Worm (Caenorhabditis elegans): ENCODE data around the gene aakg-5.
A peak's percentile ranks its signal among the peaks of the same experiment; 100 is the strongest.

aakg-5 gene

ce11 chrII:9948662-9949061 is 26.3 kb downstream of the aakg-5 start:
- TF ChIP-seq nhr-23 (tag; optimal IDR thresholded peaks at IDR 0.05): no peak

ce11 chrII:9943837-9944236 is 31.1 kb downstream of the aakg-5 start, which contains the start of gene flad-1:
Gene flad-1, plus strand, starts transcription at chrII:9944137.
- TF ChIP-seq unc-62 (GFP tag; optimal IDR thresholded peaks at IDR 0.05) (no peak), peb-1 (tag; optimal IDR thresholded peaks at IDR 0.05) (no peak), nhr-237 (tag; optimal IDR thresholded peaks at IDR 0.05) (no peak), unc-39 (tag; optimal IDR thresholded peaks at IDR 0.05) (no peak)

ce11 chrII:9943246-9943645 is 31.7 kb downstream of the aakg-5 start:
- TF ChIP-seq ama-1 (optimal IDR thresholded peaks at IDR 0.05) (no peak), nhr-129 (tag; optimal IDR thresholded peaks at IDR 0.05) (no peak), egl-27 (tag; optimal IDR thresholded peaks at IDR 0.05) (no peak), sma-3 (GFP tag; optimal IDR thresholded peaks at IDR 0.05) (no peak), R02D3.7 (tag; optimal IDR thresholded peaks at IDR 0.05) (no peak), sem-4 (tag; optimal IDR thresholded peaks at IDR 0.05) (no peak), alr-1 (tag; optimal IDR thresholded peaks at IDR 0.05) (no peak), nhr-10 (tag; optimal IDR thresholded peaks at IDR 0.05) (no peak), dmd-4 (tag; optimal IDR thresholded peaks at IDR 0.05) (no peak), peb-1 (tag; optimal IDR thresholded peaks at IDR 0.05) (no peak), unc-55 (GFP tag; optimal IDR thresholded peaks at IDR 0.05) (no peak), snpc-4 (tag; optimal IDR thresholded peaks at IDR 0.05) (no peak), skn-1 (tag; optimal IDR thresholded peaks at IDR 0.05) (no peak), C34F6.9 (tag; optimal IDR thresholded peaks at IDR 0.05) (no peak), elt-3 (tag; optimal IDR thresholded peaks at IDR 0.05) (no peak), zag-1 (tag; optimal IDR thresholded peaks at IDR 0.05) (no peak), nhr-23 (tag; optimal IDR thresholded peaks at IDR 0.05) (no peak), nhr-12 (tag; optimal IDR thresholded peaks at IDR 0.05) (no peak)

- no peak for TF ChIP-seq peb-1 (tag; optimal IDR thresholded peaks at IDR 0.05)
- TF ChIP-seq nhr-11 (tag; optimal IDR thresholded peaks at IDR 0.05): peak; percentile 16
- TF ChIP-seq mdl-1 (tag; optimal IDR thresholded peaks at IDR 0.05): peak in 1 of 2 experiments; percentile 6
- no peak for TF ChIP-seq nhr-10 (tag; optimal IDR thresholded peaks at IDR 0.05)
- TF ChIP-seq unc-39 (tag; optimal IDR thresholded peaks at IDR 0.05): no peak
- TF ChIP-seq gmeb-1 (tag; optimal IDR thresholded peaks at IDR 0.05): peak; percentile 97
- TF ChIP-seq crh-2 (tag; optimal IDR thresholded peaks at IDR 0.05): peak; percentile 90
- TF ChIP-seq nhr-237 (tag; optimal IDR thresholded peaks at IDR 0.05): no peak
- peak; percentile 82 for TF ChIP-seq nhr-25 (tag; optimal IDR thresholded peaks at IDR 0.05)
- no peak for TF ChIP-seq ZK546.5 (tag; optimal IDR thresholded peaks at IDR 0.05)
- peak; percentile 74 for TF ChIP-seq sem-4 (tag; optimal IDR thresholded peaks at IDR 0.05)
- TF ChIP-seq elt-1 (tag; optimal IDR thresholded peaks at IDR 0.05): no peak
- TF ChIP-seq sma-9 (GFP tag; optimal IDR thresholded peaks at IDR 0.05): peak; percentile 91
- no peak for TF ChIP-seq sma-9 (tag; optimal IDR thresholded peaks at IDR 0.05)
- no peak for TF ChIP-seq ceh-16 (tag; optimal IDR thresholded peaks at IDR 0.05)
- TF ChIP-seq sma-3 (GFP tag; optimal IDR thresholded peaks at IDR 0.05): peak; percentile 88
- TF ChIP-seq lin-13 (GFP tag; optimal IDR thresholded peaks at IDR 0.05): peak; percentile 83
- peak; percentile 77 for TF ChIP-seq nhr-129 (tag; optimal IDR thresholded peaks at IDR 0.05)
- TF ChIP-seq aly-2 (tag; optimal IDR thresholded peaks at IDR 0.05): no peak
- no peak for TF ChIP-seq nhr-77 (tag; optimal IDR thresholded peaks at IDR 0.05)
- TF ChIP-seq R02D3.7 (tag; optimal IDR thresholded peaks at IDR 0.05): peak; percentile 47
- TF ChIP-seq F13H6.1 (tag; optimal IDR thresholded peaks at IDR 0.05): peak; percentile 84
- TF ChIP-seq mab-5 (tag; optimal IDR thresholded peaks at IDR 0.05): peak; percentile 63
- no peak for TF ChIP-seq elt-3 (tag; optimal IDR thresholded peaks at IDR 0.05)
- TF ChIP-seq ztf-11 (tag; optimal IDR thresholded peaks at IDR 0.05): no peak
- peak; percentile 24 for TF ChIP-seq ama-1 (optimal IDR thresholded peaks at IDR 0.05)
- peak; percentile 77 for TF ChIP-seq fos-1 (tag; optimal IDR thresholded peaks at IDR 0.05)
- TF ChIP-seq dmd-4 (tag; optimal IDR thresholded peaks at IDR 0.05): no peak
- peak; percentile 73 to 93 for TF ChIP-seq lsy-2 (tag; optimal IDR thresholded peaks at IDR 0.05)
- no peak for TF ChIP-seq nhr-23 (tag; optimal IDR thresholded peaks at IDR 0.05)
- peak; percentile 95 for TF ChIP-seq C34F6.9 (tag; optimal IDR thresholded peaks at IDR 0.05)
- no peak for TF ChIP-seq ztf-1 (GFP tag; conservative IDR thresholded peaks at IDR 0.05)
- no peak for TF ChIP-seq nhr-12 (tag; optimal IDR thresholded peaks at IDR 0.05)
- TF ChIP-seq blmp-1 (tag; optimal IDR thresholded peaks at IDR 0.05; ENCODE audit: insufficient read depth): peak; percentile 18
- no peak for TF ChIP-seq ceh-82 (tag; optimal IDR thresholded peaks at IDR 0.05)
- no peak for TF ChIP-seq mbf-1 (tag; optimal IDR thresholded peaks at IDR 0.05)
- TF ChIP-seq egl-27 (tag; optimal IDR thresholded peaks at IDR 0.05): peak; percentile 72
- TF ChIP-seq ztf-4 (tag; optimal IDR thresholded peaks at IDR 0.05): peak; percentile 66
- TF ChIP-seq zag-1 (tag; optimal IDR thresholded peaks at IDR 0.05): peak; percentile 60
- peak; percentile 56 for TF ChIP-seq skn-1 (tag; optimal IDR thresholded peaks at IDR 0.05)
- no peak for TF ChIP-seq Y55F3AM.14 (GFP tag; optimal IDR thresholded peaks at IDR 0.05)
- TF ChIP-seq lin-39 (tag; optimal IDR thresholded peaks at IDR 0.05): no peak
- peak; percentile 88 for TF ChIP-seq unc-55 (GFP tag; optimal IDR thresholded peaks at IDR 0.05)
- peak; percentile 68 for TF ChIP-seq nhr-21 (tag; optimal IDR thresholded peaks at IDR 0.05)
These were observed 34.5 kb downstream of the aakg-5 start, which contains the start of gene ufd-3 for ce11 chrII:9940430-9940829. Gene ufd-3, plus strand, starts transcription at chrII:9940753.

Data from whole organism, L2 larva.